Fruit fly (Drosophila melanogaster): ENCODE results near the gene CG4592.

The CG4592 gene

dm6 chr2L:9897296-9897695, 24.1 kb upstream of the CG4592 start, which contains the start of gene RpS2:
TSS of gene RpS2 (minus strand) at chr2L:9897552.
- TF ChIP-seq CG13287 (GFP tag; IDR thresholded peaks at IDR 0.05; ENCODE audit: partially characterized antibody): peak; percentile 99
- peak; percentile 99 for TF ChIP-seq inv (GFP tag; IDR thresholded peaks at IDR 0.05; ENCODE audit: partially characterized antibody)
- TF ChIP-seq crol (GFP tag; IDR thresholded peaks at IDR 0.05): no peak
- TF ChIP-seq hkb (optimal IDR thresholded peaks at IDR 0.05): no peak
- TF ChIP-seq hkb (GFP tag; IDR thresholded peaks at IDR 0.05): peak; percentile 22; the same call in 1 of the 2 replicates
- peak; percentile 38 for TF ChIP-seq CG30403 (GFP tag; optimal IDR thresholded peaks at IDR 0.05)
- TF ChIP-seq Oaz (GFP tag; IDR thresholded peaks at IDR 0.05): no peak
- TF ChIP-seq CG11093 (GFP tag; IDR thresholded peaks at IDR 0.05): no peak
- TF ChIP-seq E2f1 (GFP tag; IDR thresholded peaks at IDR 0.05): no peak
- no peak for TF ChIP-seq CG5953 (GFP tag; IDR thresholded peaks at IDR 0.05)
- TF ChIP-seq insv (GFP tag; optimal IDR thresholded peaks at IDR 0.05): peak in 1 of 2 experiments; percentile 32
- TF ChIP-seq CG2199 (GFP tag; IDR thresholded peaks at IDR 0.05): no peak
- peak; percentile 39 for TF ChIP-seq gro (GFP tag; optimal IDR thresholded peaks at IDR 0.05)
- no peak for TF ChIP-seq toy (GFP tag; IDR thresholded peaks at IDR 0.05)
- peak; percentile 13 for TF ChIP-seq CG2875 (GFP tag; optimal IDR thresholded peaks at IDR 0.05)
- TF ChIP-seq vfl (GFP tag; optimal IDR thresholded peaks at IDR 0.05): peak; percentile 33
- TF ChIP-seq amos (GFP tag; IDR thresholded peaks at IDR 0.05; ENCODE audit: partially characterized antibody): peak; percentile 100
- TF ChIP-seq org-1 (GFP tag; optimal IDR thresholded peaks at IDR 0.05): no peak
- no peak for TF ChIP-seq TFAM (GFP tag; optimal IDR thresholded peaks at IDR 0.05)
- peak; percentile 38 for TF ChIP-seq CG2120 (GFP tag; optimal IDR thresholded peaks at IDR 0.05)
- TF ChIP-seq CG1602 (GFP tag; optimal IDR thresholded peaks at IDR 0.05): no peak
- peak; percentile 60 for TF ChIP-seq gsb-n (tag; optimal IDR thresholded peaks at IDR 0.05)
- TF ChIP-seq gfzf (GFP tag; optimal IDR thresholded peaks at IDR 0.05): peak; percentile 18
- TF ChIP-seq sug (tag; optimal IDR thresholded peaks at IDR 0.05): peak; percentile 26
- TF ChIP-seq sens-2 (GFP tag; IDR thresholded peaks at IDR 0.05): no peak
- TF ChIP-seq oc (tag; optimal IDR thresholded peaks at IDR 0.05): peak; percentile 47
- TF ChIP-seq CG10431 (GFP tag; optimal IDR thresholded peaks at IDR 0.05): no peak
- peak; percentile 97 for TF ChIP-seq tna (GFP tag; IDR thresholded peaks at IDR 0.05; ENCODE audit: partially characterized antibody)
- peak; percentile 65 for TF ChIP-seq sob (GFP tag; IDR thresholded peaks at IDR 0.05)
- no peak for TF ChIP-seq Dfd (GFP tag; optimal IDR thresholded peaks at IDR 0.05)
- no peak for TF ChIP-seq gsb (GFP tag; IDR thresholded peaks at IDR 0.05)
- TF ChIP-seq bsh (GFP tag; optimal IDR thresholded peaks at IDR 0.05): peak; percentile 7 to 35
- TF ChIP-seq fd102C (GFP tag; optimal IDR thresholded peaks at IDR 0.05): peak; percentile 22
- peak; percentile 65 for TF ChIP-seq CG10267 (tag; optimal IDR thresholded peaks at IDR 0.05)
- peak; percentile 8; the same call in 1 of the 4 replicates for TF ChIP-seq Gug (GFP tag; IDR thresholded peaks at IDR 0.05)
- TF ChIP-seq PHDP (tag; optimal IDR thresholded peaks at IDR 0.05): peak; percentile 67
- TF ChIP-seq BEAF-32 (GFP tag; optimal IDR thresholded peaks at IDR 0.05): peak; percentile 97
- peak; percentile 98 for TF ChIP-seq mld (GFP tag; IDR thresholded peaks at IDR 0.05; ENCODE audit: partially characterized antibody)
- TF ChIP-seq Lim3 (GFP tag; IDR thresholded peaks at IDR 0.05): no peak
- TF ChIP-seq CG31224 (GFP tag; IDR thresholded peaks at IDR 0.05): no peak
- TF ChIP-seq CG6854 (GFP tag; optimal IDR thresholded peaks at IDR 0.05): peak; percentile 26
- TF ChIP-seq CG1024 (GFP tag; IDR thresholded peaks at IDR 0.05): no peak
- no peak for TF ChIP-seq CG6813 (GFP tag; optimal IDR thresholded peaks at IDR 0.05)
- peak; percentile 22 for TF ChIP-seq Nf-YC (tag; optimal IDR thresholded peaks at IDR 0.05)
- no peak for TF ChIP-seq Hr39 (optimal IDR thresholded peaks at IDR 0.05)
- TF ChIP-seq CkIIα-i1 (GFP tag; IDR thresholded peaks at IDR 0.05): no peak
- 0 out of 2 replicates have a peak, but pooled peaks have one; percentile 17 for TF ChIP-seq HLH3B (GFP tag; IDR thresholded peaks at IDR 0.05)
- TF ChIP-seq bowl (GFP tag; IDR thresholded peaks at IDR 0.05): no peak
- no peak for TF ChIP-seq Doc2 (GFP tag; IDR thresholded peaks at IDR 0.05)
- peak; percentile 43 for TF ChIP-seq CG3847 (GFP tag; IDR thresholded peaks at IDR 0.05)
- peak; percentile 99 for TF ChIP-seq zen2 (GFP tag; IDR thresholded peaks at IDR 0.05; ENCODE audit: partially characterized antibody)
- TF ChIP-seq tup (GFP tag; optimal IDR thresholded peaks at IDR 0.05): no peak
